Fruit fly (Drosophila melanogaster): Measurements from ENCODE around the gene CG46394.
A peak's percentile ranks its signal among the peaks of the same experiment; 100 is the strongest.

The CG46394 gene

DNA sequence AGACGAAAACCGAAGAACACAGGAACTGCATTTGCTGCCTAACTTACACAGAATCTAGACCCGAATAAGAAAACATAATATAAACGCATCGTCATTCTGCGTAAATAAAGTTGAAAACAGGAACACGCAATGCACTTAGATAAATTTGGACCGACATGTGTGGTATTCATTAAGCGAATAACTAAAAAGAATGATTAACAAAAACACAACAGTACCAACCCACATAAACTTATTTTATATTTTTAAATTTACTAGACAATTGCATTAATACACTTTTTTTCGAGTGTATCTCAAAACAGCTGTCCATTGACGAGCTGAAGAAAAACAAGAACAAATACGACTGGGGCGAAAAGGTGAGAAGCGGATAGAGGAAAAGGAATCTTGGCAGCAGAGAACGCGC, 45.8 kb upstream of the CG46394 start (continued):
- peak; percentile 61; the same call in 1 of the 2 replicates for TF ChIP-seq CG32767 (GFP tag; IDR thresholded peaks at IDR 0.05)
- TF ChIP-seq ac (GFP tag; optimal IDR thresholded peaks at IDR 0.05) = peak; percentile 98
- TF ChIP-seq CG3163 (GFP tag; optimal IDR thresholded peaks at IDR 0.05) = peak; percentile 36
- peak; percentile 84 for TF ChIP-seq Max (GFP tag; optimal IDR thresholded peaks at IDR 0.05)
- no peak for TF ChIP-seq gt (GFP tag; IDR thresholded peaks at IDR 0.05)
- TF ChIP-seq fd102C (GFP tag; optimal IDR thresholded peaks at IDR 0.05) = peak; percentile 76
- peak; percentile 29 for TF ChIP-seq CG12071 (GFP tag; optimal IDR thresholded peaks at IDR 0.05)
- no peak for TF ChIP-seq ato (GFP tag; IDR thresholded peaks at IDR 0.05; ENCODE audit: partially characterized antibody)
- TF ChIP-seq repo (GFP tag; optimal IDR thresholded peaks at IDR 0.05) = peak; percentile 65
- TF ChIP-seq YL-1 (GFP tag; optimal IDR thresholded peaks at IDR 0.05) = peak; percentile 6
- TF ChIP-seq CG2129 (GFP tag; IDR thresholded peaks at IDR 0.05; ENCODE audit: partially characterized antibody) = no peak
- TF ChIP-seq CG5953 (GFP tag; IDR thresholded peaks at IDR 0.05) = no peak
- TF ChIP-seq CG10267 (tag; optimal IDR thresholded peaks at IDR 0.05) = peak; percentile 90
- TF ChIP-seq onecut (GFP tag; IDR thresholded peaks at IDR 0.05) = peak; percentile 79
- peak; percentile 61 for TF ChIP-seq Awh (GFP tag; IDR thresholded peaks at IDR 0.05)
- peak; percentile 97 for TF ChIP-seq dmrt11E (tag; optimal IDR thresholded peaks at IDR 0.05)
- TF ChIP-seq kah (GFP tag; optimal IDR thresholded peaks at IDR 0.05) = peak; percentile 67
- peak; percentile 96 for TF ChIP-seq CG10979 (tag; optimal IDR thresholded peaks at IDR 0.05)
- peak; percentile 86 for TF ChIP-seq CG30403 (GFP tag; optimal IDR thresholded peaks at IDR 0.05)
- peak; percentile 57 to 78 for TF ChIP-seq Pdp1 (GFP tag; optimal IDR thresholded peaks at IDR 0.05)
- peak; percentile 74 for TF ChIP-seq CG4854 (GFP tag; optimal IDR thresholded peaks at IDR 0.05)
- TF ChIP-seq tup (GFP tag; optimal IDR thresholded peaks at IDR 0.05) = peak; percentile 51
- TF ChIP-seq CG6683 (GFP tag; optimal IDR thresholded peaks at IDR 0.05) = peak; percentile 32
- TF ChIP-seq corto (GFP tag; optimal IDR thresholded peaks at IDR 0.05) = no peak
- TF ChIP-seq NC2α (GFP tag; optimal IDR thresholded peaks at IDR 0.05) = no peak
- peak; percentile 96 for TF ChIP-seq vvl (GFP tag; IDR thresholded peaks at IDR 0.05)
- peak; percentile 67; the same call in 2 of the 3 replicates for TF ChIP-seq CG7357 (GFP tag; IDR thresholded peaks at IDR 0.05)
- TF ChIP-seq Sox100B (GFP tag; optimal IDR thresholded peaks at IDR 0.05) = peak; percentile 83
- 0 out of 3 replicates have a peak, but pooled peaks have one; percentile 7 for TF ChIP-seq C15 (GFP tag; IDR thresholded peaks at IDR 0.05)
- TF ChIP-seq CG6272 (GFP tag; IDR thresholded peaks at IDR 0.05) = peak; percentile 49
- 0 out of 2 replicates have a peak, but pooled peaks have one; percentile 32 for TF ChIP-seq CG43689 (GFP tag; IDR thresholded peaks at IDR 0.05)
- no peak for TF ChIP-seq sima (GFP tag; optimal IDR thresholded peaks at IDR 0.05)
- TF ChIP-seq Med (GFP tag) = peak; percentile 91
- TF ChIP-seq CG3281 (GFP tag; optimal IDR thresholded peaks at IDR 0.05) = peak; percentile 50
- no peak for TF ChIP-seq CG2199 (GFP tag; IDR thresholded peaks at IDR 0.05)
- no peak for TF ChIP-seq D19B (GFP tag; optimal IDR thresholded peaks at IDR 0.05)
- peak; percentile 31 for TF ChIP-seq CG10274 (GFP tag; optimal IDR thresholded peaks at IDR 0.05)
- TF ChIP-seq sd (tag; optimal IDR thresholded peaks at IDR 0.05) = no peak
- peak; percentile 58 for TF ChIP-seq Kr (GFP tag; optimal IDR thresholded peaks at IDR 0.05)
- TF ChIP-seq CG9437 (GFP tag; optimal IDR thresholded peaks at IDR 0.05) = peak; percentile 59
- peak; percentile 89 for TF ChIP-seq zf30C (GFP tag; optimal IDR thresholded peaks at IDR 0.05)
- TF ChIP-seq Hr39 (optimal IDR thresholded peaks at IDR 0.05) = no peak
- peak; percentile 82 for TF ChIP-seq CG10209 (GFP tag; optimal IDR thresholded peaks at IDR 0.05)
- TF ChIP-seq toy (GFP tag; IDR thresholded peaks at IDR 0.05) = no peak
- TF ChIP-seq pfk (GFP tag; optimal IDR thresholded peaks at IDR 0.05) = no peak
- no peak for TF ChIP-seq bbx (GFP tag; IDR thresholded peaks at IDR 0.05; ENCODE audit: partially characterized antibody)
- TF ChIP-seq Hsf (GFP tag; optimal IDR thresholded peaks at IDR 0.05) = peak; percentile 86
- peak; percentile 53 for TF ChIP-seq Deaf1 (tag; optimal IDR thresholded peaks at IDR 0.05)
- TF ChIP-seq MTF-1 (GFP tag; optimal IDR thresholded peaks at IDR 0.05; ENCODE audit: borderline replicate concordance) = peak; percentile 83
- TF ChIP-seq nerfin-1 (tag; optimal IDR thresholded peaks at IDR 0.05) = peak; percentile 79

All from whole organism, embryonic.